Fruit fly (Drosophila melanogaster): ENCODE measurements around the gene Hsc70-4.

The Hsc70-4 gene

dm6 chr3R:15275158-15275623 is 32.7 kb downstream of the Hsc70-4 start, which contains the start of the genes Cp190 and CG4338 (continued):
- TF ChIP-seq Ptx1 (GFP tag; IDR thresholded peaks at IDR 0.05) (peak; percentile 98), CG10321 (GFP tag; IDR thresholded peaks at IDR 0.05) (peak; percentile 80), dpn (GFP tag; optimal IDR thresholded peaks at IDR 0.05) (peak; percentile 94 to 98), CG2129 (GFP tag; IDR thresholded peaks at IDR 0.05; ENCODE audit: partially characterized antibody) (0 out of 2 replicates have a peak, but pooled peaks have one; percentile 29), Poxn (GFP tag; IDR thresholded peaks at IDR 0.05) (peak; percentile 89), yki (optimal IDR thresholded peaks at IDR 0.05) (no peak), grn (GFP tag; optimal IDR thresholded peaks at IDR 0.05) (no peak), CG17912 (GFP tag; optimal IDR thresholded peaks at IDR 0.05) (peak; percentile 93), gsb (GFP tag; IDR thresholded peaks at IDR 0.05) (peak; percentile 92), az2 (GFP tag; optimal IDR thresholded peaks at IDR 0.05) (peak; percentile 98), CG43689 (GFP tag; IDR thresholded peaks at IDR 0.05) (peak; percentile 85; the same call in 1 of the 2 replicates), ranshi (GFP tag; IDR thresholded peaks at IDR 0.05) (peak; percentile 96), CG4730 (GFP tag; IDR thresholded peaks at IDR 0.05) (no peak; the same call in none of the 2 replicates), Usf (GFP tag; optimal IDR thresholded peaks at IDR 0.05) (peak; percentile 95), esg (GFP tag; conservative IDR thresholded peaks at IDR 0.05) (peak; percentile 98), Hr51 (GFP tag; optimal IDR thresholded peaks at IDR 0.05) (peak; percentile 94 to 98), otp (GFP tag; IDR thresholded peaks at IDR 0.05) (peak; percentile 91), knrl (GFP tag; IDR thresholded peaks at IDR 0.05; ENCODE audit: partially characterized antibody) (peak; percentile 81), bigmax (GFP tag; optimal IDR thresholded peaks at IDR 0.05) (peak; percentile 72), Ets65A (GFP tag) (peak; percentile 99), nau (GFP tag; optimal IDR thresholded peaks at IDR 0.05) (no peak), CG17186 (GFP tag; optimal IDR thresholded peaks at IDR 0.05) (peak; percentile 91), CHES-1-like (GFP tag; optimal IDR thresholded peaks at IDR 0.05) (peak; percentile 89), pan (optimal IDR thresholded peaks at IDR 0.05) (no peak), pan (GFP tag; optimal IDR thresholded peaks at IDR 0.05 in 1 of 2, IDR thresholded peaks at IDR 0.05 in 1 of 2) (peak in 1 of 2 experiments; percentile 97), Sox102F (GFP tag; optimal IDR thresholded peaks at IDR 0.05) (peak; percentile 98), CG17802 (tag; optimal IDR thresholded peaks at IDR 0.05) (peak; percentile 86), ash1 (GFP tag; optimal IDR thresholded peaks at IDR 0.05) (peak; percentile 58), CG7357 (GFP tag; IDR thresholded peaks at IDR 0.05) (peak; percentile 91), CG9437 (GFP tag; optimal IDR thresholded peaks at IDR 0.05) (peak; percentile 96), Jarid2 (GFP tag; optimal IDR thresholded peaks at IDR 0.05) (peak; percentile 84), CG13287 (GFP tag; IDR thresholded peaks at IDR 0.05; ENCODE audit: partially characterized antibody) (peak; percentile 80), chm (GFP tag; IDR thresholded peaks at IDR 0.05) (peak; percentile 93), sd (tag; optimal IDR thresholded peaks at IDR 0.05) (peak; percentile 94), E2f2 (GFP tag; IDR thresholded peaks at IDR 0.05) (peak; percentile 85), bcd (GFP tag; optimal IDR thresholded peaks at IDR 0.05) (peak; percentile 97), peb (GFP tag; IDR thresholded peaks at IDR 0.05) (peak; percentile 93), CG10462 (GFP tag; optimal IDR thresholded peaks at IDR 0.05) (peak; percentile 95), CG33557 (GFP tag; optimal IDR thresholded peaks at IDR 0.05) (peak; percentile 99), bowl (GFP tag; IDR thresholded peaks at IDR 0.05) (peak; percentile 84), CG18619 (GFP tag; optimal IDR thresholded peaks at IDR 0.05) (peak; percentile 98), Gsc (GFP tag; IDR thresholded peaks at IDR 0.05) (peak; percentile 87; the same call in 1 of the 2 replicates), Xbp1 (GFP tag; optimal IDR thresholded peaks at IDR 0.05) (peak; percentile 98), Myb (GFP tag; optimal IDR thresholded peaks at IDR 0.05) (peak; percentile 79), C15 (GFP tag; IDR thresholded peaks at IDR 0.05) (peak; percentile 86), lov (optimal IDR thresholded peaks at IDR 0.05) (no peak), lov (GFP tag; IDR thresholded peaks at IDR 0.05) (peak; percentile 94), Taf1 (GFP tag; IDR thresholded peaks at IDR 0.05) (peak; percentile 91), CG11456 (GFP tag; IDR thresholded peaks at IDR 0.05) (peak; percentile 95), CG17385 (GFP tag; optimal IDR thresholded peaks at IDR 0.05) (peak; percentile 97), CG7786 (GFP tag; optimal IDR thresholded peaks at IDR 0.05) (peak; percentile 87), CG4282 (GFP tag; optimal IDR thresholded peaks at IDR 0.05) (no peak)
